Fruit fly (Drosophila melanogaster) whole organism, wandering third instar larva: ENCODE data around the gene CG5727.

ENCODE experiments used
- Abd-B ChIP-seq: fragments of >200 bp; optimal IDR thresholded peaks from 2 replicates; lab custom pipeline; 2017; ENCODE audit warnings: missing biosample characterization, missing genetic modification characterization
- CG9705 ChIP-seq: fragments of 200-800 bp; sonication (Bioruptor generic); optimal IDR thresholded peaks from 2 replicates; lab custom pipeline; 2018; ENCODE audit warnings: missing biosample characterization, mild to moderate bottlenecking, missing genetic modification characterization
- CrebA ChIP-seq: fragments of 200-800 bp; sonication (Bioruptor generic); optimal IDR thresholded peaks from 2 replicates; lab custom pipeline; 2016; ENCODE audit warnings: missing biosample characterization, mild to moderate bottlenecking, missing genetic modification characterization, borderline replicate concordance
- Dfd ChIP-seq: fragments of >200 bp; optimal IDR thresholded peaks from 2 replicates; lab custom pipeline; 2017; ENCODE audit warnings: missing biosample characterization, missing genetic modification characterization
- Dif ChIP-seq: fragments of 200-275, 200-300 bp; sonication (Bioruptor generic); optimal IDR thresholded peaks from 2 replicates; lab custom pipeline; 2018; ENCODE audit warnings: missing biosample characterization, missing genetic modification characterization; ENCODE audit not compliant: partially characterized antibody
- GATAd ChIP-seq: sonication (Bioruptor generic); optimal IDR thresholded peaks from 2 replicates; lab custom pipeline; 2016; ENCODE audit warnings: missing biosample characterization, missing genetic modification characterization
- HLH106 ChIP-seq: fragments of 200-800 bp; optimal IDR thresholded peaks from 3 replicates; lab custom pipeline; 2019; ENCODE audit warnings: missing biosample characterization, mild to moderate bottlenecking, missing genetic modification characterization, moderate library complexity
- Hr78 ChIP-seq: fragments of >200 bp; optimal IDR thresholded peaks from 2 replicates; lab custom pipeline; 2017; ENCODE audit warnings: missing biosample characterization, missing genetic modification characterization
- Jra ChIP-seq: sonication (Bioruptor generic); optimal IDR thresholded peaks from 2 replicates; lab custom pipeline; 2016; ENCODE audit warnings: missing biosample characterization, missing genetic modification characterization
- Mio ChIP-seq: sonication (Bioruptor generic); optimal IDR thresholded peaks from 2 replicates; lab custom pipeline; 2016; ENCODE audit warnings: missing biosample characterization, missing genetic modification characterization
- Myc ChIP-seq: fragments of >200 bp; optimal IDR thresholded peaks from 2 replicates; lab custom pipeline; 2017
- N ChIP-seq: fragments of >200 bp; optimal IDR thresholded peaks from 2 replicates; lab custom pipeline; 2018; ENCODE audit warnings: missing biosample characterization, missing external identifiers, missing genetic modification characterization
- OdsH ChIP-seq: fragments of 200-800 bp; sonication (Bioruptor generic); optimal IDR thresholded peaks from 2 replicates; lab custom pipeline; 2016; ENCODE audit warnings: missing biosample characterization, mild to moderate bottlenecking, missing genetic modification characterization
- Sp1 ChIP-seq: fragments of 200-800 bp; sonication (Bioruptor generic); optimal IDR thresholded peaks from 3 replicates; lab custom pipeline; 2019; ENCODE audit warnings: missing biosample characterization, mild to moderate bottlenecking, missing genetic modification characterization, moderate library complexity
- Vsx2 ChIP-seq: fragments of 200-300, 225-300 bp; sonication (Bioruptor generic); optimal IDR thresholded peaks from 2 replicates; lab custom pipeline; 2018; ENCODE audit warnings: missing biosample characterization, missing genetic modification characterization; ENCODE audit not compliant: partially characterized antibody
- br ChIP-seq: fragments of 200-800 bp; sonication (Bioruptor generic); optimal IDR thresholded peaks from 2 replicates; lab custom pipeline; 2016; ENCODE audit warnings: missing biosample characterization, missing genetic modification characterization
- brk ChIP-seq: fragments of 200-800 bp; sonication (Bioruptor generic); optimal IDR thresholded peaks from 2 replicates; lab custom pipeline; 2016; ENCODE audit warnings: missing biosample characterization, mild to moderate bottlenecking, missing genetic modification characterization
- dl ChIP-seq, 2 experiments: fragments of 175-275, 200-275 bp in 1 of 2; fragments of 200-275 bp in 1 of 2; sonication (Bioruptor generic); optimal IDR thresholded peaks; lab custom pipeline; 2018; ENCODE audit warnings: mild to moderate bottlenecking in 2 of 2, missing biosample characterization in 2 of 2, missing genetic modification characterization in 2 of 2, moderate library complexity in 2 of 2; ENCODE audit not compliant: partially characterized antibody in 2 of 2, insufficient read depth in 1 of 2
- dmrt93B ChIP-seq: fragments of 200-800 bp; sonication (Bioruptor generic); optimal IDR thresholded peaks from 2 replicates; lab custom pipeline; 2018; ENCODE audit warnings: missing biosample characterization, mild to moderate bottlenecking, missing genetic modification characterization
- dsf ChIP-seq: sonication (Bioruptor generic); optimal IDR thresholded peaks from 2 replicates; lab custom pipeline; 2016; ENCODE audit warnings: missing biosample characterization, missing genetic modification characterization, borderline replicate concordance
- ey ChIP-seq: fragments of 200-800 bp; sonication (Bioruptor generic); optimal IDR thresholded peaks from 2 replicates; lab custom pipeline; 2016; ENCODE audit warnings: missing biosample characterization, missing genetic modification characterization
- foxo ChIP-seq, 2 experiments: fragments of 200-800 bp; sonication (Bioruptor generic); optimal IDR thresholded peaks; 2 replicates in 1 of 2; 3 replicates in 1 of 2; lab custom pipeline; 2016 to 2017; ENCODE audit warnings: missing biosample characterization in 2 of 2, missing genetic modification characterization in 2 of 2
- fru ChIP-seq: fragments of 200-800 bp; sonication (Bioruptor generic); optimal IDR thresholded peaks from 3 replicates; lab custom pipeline; 2016; ENCODE audit warnings: missing biosample characterization, mild to moderate bottlenecking, missing genetic modification characterization
- h ChIP-seq: fragments of 200-800 bp; sonication (Bioruptor generic); optimal IDR thresholded peaks from 3 replicates; lab custom pipeline; 2016; ENCODE audit warnings: missing biosample characterization, mild to moderate bottlenecking, missing genetic modification characterization
- jim ChIP-seq: fragments of 175-275, 200-325 bp; sonication (Bioruptor generic); optimal IDR thresholded peaks from 2 replicates; lab custom pipeline; 2016; ENCODE audit warnings: missing biosample characterization, mild to moderate bottlenecking, missing genetic modification characterization
- lola ChIP-seq: fragments of >200 bp; optimal IDR thresholded peaks from 2 replicates; lab custom pipeline; 2017; ENCODE audit warnings: missing biosample characterization, missing genetic modification characterization
- pan ChIP-seq: fragments of >200 bp; optimal IDR thresholded peaks from 2 replicates; lab custom pipeline; 2017
- psq ChIP-seq: fragments of 200-800 bp; sonication (Bioruptor generic); optimal IDR thresholded peaks from 3 replicates; lab custom pipeline; 2017; ENCODE audit warnings: missing biosample characterization, mild to moderate bottlenecking, missing genetic modification characterization, moderate library complexity
- rgr ChIP-seq: fragments of 200-800 bp; sonication (Bioruptor generic); optimal IDR thresholded peaks from 3 replicates; lab custom pipeline; 2016; ENCODE audit warnings: missing biosample characterization, mild to moderate bottlenecking, missing genetic modification characterization
- sage ChIP-seq: fragments of 200-800 bp; sonication (Bioruptor generic); optimal IDR thresholded peaks from 2 replicates; lab custom pipeline; 2016; ENCODE audit warnings: missing biosample characterization, mild to moderate bottlenecking, missing genetic modification characterization
- sv ChIP-seq: fragments of 200-800 bp; sonication (Bioruptor generic); optimal IDR thresholded peaks from 3 replicates; lab custom pipeline; 2016; ENCODE audit warnings: missing biosample characterization, missing genetic modification characterization
- tai ChIP-seq: sonication (Bioruptor generic); optimal IDR thresholded peaks from 2 replicates; lab custom pipeline; 2016; ENCODE audit warnings: missing biosample characterization, missing genetic modification characterization
- usp ChIP-seq: fragments of >200 bp; optimal IDR thresholded peaks from 2 replicates; lab custom pipeline; 2017; ENCODE audit warnings: missing biosample characterization, missing genetic modification characterization
- woc ChIP-seq: sonication (Bioruptor generic); optimal IDR thresholded peaks from 2 replicates; lab custom pipeline; 2016; ENCODE audit warnings: missing biosample characterization, mild to moderate bottlenecking, missing genetic modification characterization

The CG5727 gene

dm6 chr2L:10198911-10199310 lies 11.6 kb downstream of the CG5727 start, which contains the start of gene Sur:
Gene Sur, minus strand, starts transcription at chr2L:10199117.
- no peak for TF ChIP-seq OdsH (GFP tag; lab: Kevin White, UChicago)
- TF ChIP-seq Mio (GFP tag; lab: Kevin White, UChicago): no peak
- TF ChIP-seq br (GFP tag; lab: Kevin White, UChicago): no peak
- no peak for TF ChIP-seq psq (GFP tag; lab: Kevin White, UChicago)
- no peak for TF ChIP-seq lola
- no peak for TF ChIP-seq Jra (GFP tag; lab: Kevin White, UChicago)
- no peak for TF ChIP-seq fru (GFP tag; lab: Kevin White, UChicago)
- no peak for TF ChIP-seq dmrt93B
- TF ChIP-seq Sp1: no peak
- no peak for TF ChIP-seq jim (GFP tag; lab: Kevin White, UChicago)
- TF ChIP-seq woc (GFP tag; lab: Kevin White, UChicago): no peak
- no peak for TF ChIP-seq sv (GFP tag; lab: Kevin White, UChicago)
- TF ChIP-seq dl (GFP tag; optimal IDR thresholded peaks at IDR 0.05; lab: Kevin White, UChicago; ENCODE audit: insufficient read depth in 1 of 2, partially characterized antibody in 2 of 2): no peak
- TF ChIP-seq Abd-B (GFP tag; lab: Kevin White, UChicago): no peak
- TF ChIP-seq HLH106 (tag; lab: Kevin White, UChicago): no peak
- no peak for TF ChIP-seq brk
- no peak for TF ChIP-seq pan (lab: Kevin White, UChicago)
- TF ChIP-seq Myc: no peak

- TF ChIP-seq GATAd (GFP tag; lab: Kevin White, UChicago): no peak
- TF ChIP-seq brk: no peak
- TF ChIP-seq tai (GFP tag; lab: Kevin White, UChicago): no peak
- no peak for TF ChIP-seq br (GFP tag; lab: Kevin White, UChicago)
- no peak for TF ChIP-seq Vsx2 (GFP tag; lab: Kevin White, UChicago)
- no peak for TF ChIP-seq HLH106 (tag; lab: Kevin White, UChicago)
- TF ChIP-seq h (GFP tag; lab: Kevin White, UChicago): no peak
- TF ChIP-seq dmrt93B: no peak
- TF ChIP-seq OdsH (GFP tag; lab: Kevin White, UChicago): no peak
- TF ChIP-seq lola: no peak
- TF ChIP-seq Sp1: no peak
- no peak for TF ChIP-seq foxo (GFP tag; optimal IDR thresholded peaks at IDR 0.05; lab: Kevin White, UChicago)
- TF ChIP-seq usp (GFP tag; lab: Kevin White, UChicago): no peak
- no peak for TF ChIP-seq fru (GFP tag; lab: Kevin White, UChicago)
- TF ChIP-seq Jra (GFP tag; lab: Kevin White, UChicago): no peak
Observed at dm6 chr2L:10191396-10191795, 19.1 kb downstream of the CG5727 start, which contains the start of gene Fum4. Gene Fum4, minus strand, starts transcription at chr2L:10191496.

- TF ChIP-seq ey (GFP tag; lab: Kevin White, UChicago) (no peak), sage (GFP tag; lab: Kevin White, UChicago) (no peak), OdsH (GFP tag; lab: Kevin White, UChicago) (no peak), dl (GFP tag; optimal IDR thresholded peaks at IDR 0.05; lab: Kevin White, UChicago; ENCODE audit: insufficient read depth in 1 of 2, partially characterized antibody in 2 of 2) (no peak), Myc (no peak), woc (GFP tag; lab: Kevin White, UChicago) (no peak), Dfd (no peak), Mio (GFP tag; lab: Kevin White, UChicago) (no peak), Jra (GFP tag; lab: Kevin White, UChicago) (no peak), rgr (GFP tag; lab: Kevin White, UChicago) (no peak), CrebA (no peak), Dif (GFP tag; lab: Kevin White, UChicago) (no peak), Vsx2 (GFP tag; lab: Kevin White, UChicago) (no peak), N (GFP tag; lab: Kevin White, UChicago) (no peak), foxo (GFP tag; optimal IDR thresholded peaks at IDR 0.05; lab: Kevin White, UChicago) (no peak), HLH106 (tag; lab: Kevin White, UChicago) (no peak)
Observed at dm6 chr2L:10180182-10180779, 30.2 kb downstream of the CG5727 start, which contains the start of gene CG44153. Gene CG44153, minus strand, starts transcription at chr2L:10180256.

dm6 chr2L:10172402-10172801 lies 38.1 kb downstream of the CG5727 start, which contains the start of gene CG13137:
Gene CG13137, plus strand, starts transcription at chr2L:10172702.
- TF ChIP-seq CG9705 (GFP tag; lab: Kevin White, UChicago) (no peak), N (GFP tag; lab: Kevin White, UChicago) (no peak), h (GFP tag; lab: Kevin White, UChicago) (no peak), dmrt93B (no peak), Mio (GFP tag; lab: Kevin White, UChicago) (no peak), jim (GFP tag; lab: Kevin White, UChicago) (no peak), Dfd (no peak), Myc (no peak), Abd-B (GFP tag; lab: Kevin White, UChicago) (no peak), sage (GFP tag; lab: Kevin White, UChicago) (no peak), foxo (GFP tag; optimal IDR thresholded peaks at IDR 0.05; lab: Kevin White, UChicago) (no peak), psq (GFP tag; lab: Kevin White, UChicago) (no peak), Vsx2 (GFP tag; lab: Kevin White, UChicago) (no peak), OdsH (GFP tag; lab: Kevin White, UChicago) (no peak), GATAd (GFP tag; lab: Kevin White, UChicago) (no peak), brk (no peak), Hr78 (no peak), dsf (GFP tag; lab: Kevin White, UChicago) (no peak), dl (GFP tag; optimal IDR thresholded peaks at IDR 0.05; lab: Kevin White, UChicago; ENCODE audit: insufficient read depth in 1 of 2, partially characterized antibody in 2 of 2) (no peak), Jra (GFP tag; lab: Kevin White, UChicago) (no peak)
